Worm (Caenorhabditis elegans): ENCODE measurements around the gene deb-1.

- TF ChIP-seq cog-1 (tag; optimal IDR thresholded peaks at IDR 0.05): no peak
- no peak for TF ChIP-seq ztf-23 (GFP tag; IDR thresholded peaks at IDR 0.05)
- no peak for TF ChIP-seq T22C8.4 (GFP tag; IDR thresholded peaks at IDR 0.05)
Observed at ce11 chrIV:7072110-7072509, 22.0 kb downstream of the deb-1 start, which contains the start of gene srg-48.
